Worm (Caenorhabditis elegans): ENCODE measurements around the gene sna-2.

DNA sequence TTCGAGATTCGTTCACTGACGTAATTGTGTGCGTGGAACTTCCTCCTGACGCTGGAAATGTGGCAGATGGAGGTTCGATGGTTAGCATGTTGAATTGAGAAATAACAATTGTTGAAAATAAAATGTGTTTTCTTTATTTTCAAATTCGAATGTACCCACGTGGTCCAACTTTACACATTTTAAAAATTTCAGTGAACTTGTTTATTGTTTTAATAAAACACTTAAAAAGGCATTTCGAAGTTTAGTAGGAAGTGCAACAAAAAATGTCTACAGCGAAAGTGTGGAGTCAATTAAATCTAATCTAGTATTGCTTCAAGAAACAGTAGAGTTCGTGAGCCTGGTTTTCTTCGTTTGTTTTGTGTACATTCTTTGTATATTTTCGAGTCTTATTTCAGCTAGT lies 11.2 kb downstream of the sna-2 start, which contains the start of gene ssp-36:
- TF ChIP-seq W03F9.2 (tag; optimal IDR thresholded peaks at IDR 0.05) (no peak), him-1 (tag; optimal IDR thresholded peaks at IDR 0.05) (no peak), dao-5 (tag; optimal IDR thresholded peaks at IDR 0.05) (no peak)
